Fruit fly (Drosophila melanogaster): ENCODE results near the gene CG32939.
A peak's percentile ranks its signal among the peaks of the same experiment; 100 is the strongest.
"Not testable (repeated sequence)": the region's sequence is repeated elsewhere in the genome, so short reads cannot be mapped to it uniquely, and the experiment has no call there.

CG32939 gene

DNA sequence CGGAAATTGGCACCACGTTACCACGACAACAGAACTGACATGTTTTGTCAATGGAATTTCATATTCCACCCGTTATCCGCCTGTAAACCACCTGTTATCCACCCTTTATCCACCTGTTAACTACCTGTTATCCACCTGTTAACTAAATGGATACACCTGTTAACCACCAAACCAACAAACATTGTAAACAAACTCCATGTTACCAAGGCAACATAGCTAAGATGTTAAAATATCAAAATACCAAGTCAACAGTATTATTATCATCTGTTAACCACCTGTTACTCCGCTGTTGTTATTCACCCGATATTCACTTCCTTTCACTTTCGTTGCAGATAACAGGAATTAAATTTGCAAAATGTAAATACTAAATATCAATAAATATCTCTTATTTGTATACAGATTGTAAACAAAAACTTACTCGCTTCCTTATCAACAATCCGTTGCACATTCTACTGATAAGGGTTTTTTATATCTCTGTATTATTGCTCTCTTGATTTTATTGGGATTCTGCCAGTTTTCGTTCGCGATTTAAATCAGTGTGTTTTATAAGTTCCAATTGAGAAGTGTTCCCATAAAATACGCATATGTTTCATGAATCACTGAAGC is 17.8 kb upstream of the CG32939 start, which contains the start of gene Nepl12:
TSS of gene Nepl12 (plus strand) at position 556 of the 606 bp plus-strand sequence.
- TF ChIP-seq tj (GFP tag; optimal IDR thresholded peaks at IDR 0.05): no peak
- TF ChIP-seq CG7045 (GFP tag; optimal IDR thresholded peaks at IDR 0.05): no peak
- peak; percentile 3 for TF ChIP-seq ovo (GFP tag; optimal IDR thresholded peaks at IDR 0.05)
- TF ChIP-seq CG12768 (GFP tag; optimal IDR thresholded peaks at IDR 0.05): peak; percentile 63
- TF ChIP-seq pad (GFP tag; optimal IDR thresholded peaks at IDR 0.05): peak; percentile 7
- no peak for TF ChIP-seq kay (GFP tag; ENCODE audit: borderline replicate concordance)
- TF ChIP-seq Mnt (GFP tag; optimal IDR thresholded peaks at IDR 0.05): peak; percentile 5
- peak; percentile 80 for TF ChIP-seq cic (GFP tag; optimal IDR thresholded peaks at IDR 0.05)

DNA sequence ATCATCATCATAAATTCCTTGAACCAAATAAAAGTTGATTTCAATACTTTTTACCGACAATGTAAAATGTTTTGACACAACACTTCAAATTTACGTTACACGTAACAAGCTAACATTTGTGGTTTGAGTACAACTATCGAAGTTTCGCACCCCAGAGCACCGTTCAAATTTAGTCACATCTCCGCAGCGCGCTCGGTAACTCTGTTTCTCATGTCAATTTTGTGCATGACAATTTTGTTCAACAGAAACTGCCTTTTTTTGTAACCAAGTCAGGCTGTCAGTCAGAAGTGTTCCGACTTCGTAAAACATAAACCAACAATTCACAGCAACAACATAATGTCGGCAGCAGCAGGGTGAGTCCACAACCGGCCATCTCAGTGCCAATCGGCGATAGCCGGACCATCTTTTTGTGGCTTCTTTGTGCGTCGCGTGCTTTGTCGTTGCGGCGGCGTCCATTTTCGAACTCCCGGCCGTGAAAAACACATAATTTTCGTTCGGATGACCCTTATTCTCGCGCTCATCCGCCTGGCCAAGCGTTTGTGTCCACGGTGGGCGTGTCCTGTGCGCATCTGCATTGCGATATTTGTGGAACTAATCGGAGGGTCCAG is 15.0 kb upstream of the CG32939 start, which contains the start of gene p23:
TSS of gene p23 (plus strand) at position 194 of the 608 bp plus-strand sequence.
- TF ChIP-seq Clk (GFP tag; optimal IDR thresholded peaks at IDR 0.05): no peak
- TF ChIP-seq tj (GFP tag; optimal IDR thresholded peaks at IDR 0.05): no peak
- no peak for TF ChIP-seq CG7045 (GFP tag; optimal IDR thresholded peaks at IDR 0.05)
- no peak for TF ChIP-seq kay (GFP tag; ENCODE audit: borderline replicate concordance)
- TF ChIP-seq CG7101 (tag; optimal IDR thresholded peaks at IDR 0.05): peak; percentile 12
- TF ChIP-seq CG11617 (GFP tag; optimal IDR thresholded peaks at IDR 0.05): no peak
- TF ChIP-seq CG5204 (GFP tag; optimal IDR thresholded peaks at IDR 0.05): no peak
- TF ChIP-seq pad (GFP tag; optimal IDR thresholded peaks at IDR 0.05): peak; percentile 4
- peak; percentile 18 for TF ChIP-seq ovo (GFP tag; optimal IDR thresholded peaks at IDR 0.05)
- TF ChIP-seq CG14711 (tag; optimal IDR thresholded peaks at IDR 0.05): peak; percentile 88
- TF ChIP-seq CG12768 (GFP tag; optimal IDR thresholded peaks at IDR 0.05): no peak
- TF ChIP-seq cic (GFP tag; optimal IDR thresholded peaks at IDR 0.05): no peak
- peak; percentile 61 for TF ChIP-seq bab1 (GFP tag; optimal IDR thresholded peaks at IDR 0.05)
- no peak for TF ChIP-seq Hr96 (GFP tag; optimal IDR thresholded peaks at IDR 0.05)
- no peak for TF ChIP-seq CG33017 (tag; optimal IDR thresholded peaks at IDR 0.05)
- peak; percentile 39 for TF ChIP-seq Mnt (GFP tag; optimal IDR thresholded peaks at IDR 0.05)
- TF ChIP-seq cnc (optimal IDR thresholded peaks at IDR 0.05): no peak
- TF ChIP-seq toe (GFP tag; optimal IDR thresholded peaks at IDR 0.05): no peak
- TF ChIP-seq Crg-1 (GFP tag; optimal IDR thresholded peaks at IDR 0.05): no peak
- TF ChIP-seq CG1620 (GFP tag; optimal IDR thresholded peaks at IDR 0.05): peak; percentile 49

DNA sequence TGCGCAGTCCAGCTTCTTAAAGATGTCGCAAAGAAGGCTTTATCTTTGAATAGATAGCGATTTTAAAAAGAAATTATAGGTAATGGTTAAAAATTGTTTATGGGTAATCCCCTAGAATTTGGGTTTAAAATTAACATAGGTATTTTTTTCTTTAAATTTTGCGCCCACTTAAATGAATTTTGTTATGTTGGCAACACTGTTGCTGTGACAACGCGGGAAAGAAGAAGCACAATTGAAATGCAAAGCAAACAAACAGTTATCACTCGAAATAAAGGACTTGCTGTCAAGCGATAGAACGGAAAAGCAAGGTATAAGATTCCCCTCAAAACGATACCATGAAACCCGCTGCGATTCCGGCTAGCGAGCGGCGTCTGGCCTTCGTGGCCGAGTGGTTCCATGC is 13.1 kb upstream of the CG32939 start, which contains the start of gene nmdyn-D7:
TSS of gene nmdyn-D7 (plus strand) at position 194 of the 400 bp plus-strand sequence.
- TF ChIP-seq bab1 (GFP tag; optimal IDR thresholded peaks at IDR 0.05): no peak
- TF ChIP-seq CG14711 (tag; optimal IDR thresholded peaks at IDR 0.05): peak; percentile 89

DNA sequence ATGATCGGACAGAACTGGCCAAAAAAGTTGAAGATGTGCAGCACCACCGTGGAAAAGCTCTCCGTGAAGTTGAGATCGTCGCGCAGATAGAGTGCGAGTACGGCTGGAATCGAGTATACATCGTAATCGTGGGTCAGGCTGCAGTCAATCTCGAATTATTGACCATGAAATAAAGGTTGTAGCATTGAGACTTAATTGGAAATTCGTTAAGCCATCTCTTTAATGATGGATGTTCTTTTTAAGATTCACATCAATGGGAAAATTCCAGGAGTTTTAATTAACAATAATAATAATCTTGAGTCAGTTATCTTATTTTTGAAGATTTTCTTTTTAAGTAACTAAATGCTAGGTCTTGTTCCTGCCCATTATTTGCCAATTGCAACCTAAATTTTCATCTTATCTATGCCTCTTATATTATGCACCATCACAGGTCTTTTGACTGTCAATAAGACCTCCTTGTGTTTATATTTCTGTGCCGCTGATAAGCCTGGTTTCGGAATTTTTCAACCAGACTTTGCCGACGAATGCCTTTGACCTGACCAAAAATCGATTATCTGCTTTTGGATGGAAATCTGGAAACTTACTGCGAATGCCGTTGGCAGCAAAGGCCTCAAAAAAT is 9.7 kb upstream of the CG32939 start:
- no peak for TF ChIP-seq CG33017 (tag; optimal IDR thresholded peaks at IDR 0.05)
- no peak for TF ChIP-seq CG14711 (tag; optimal IDR thresholded peaks at IDR 0.05)
- no peak for TF ChIP-seq toe (GFP tag; optimal IDR thresholded peaks at IDR 0.05)
- no peak for TF ChIP-seq bab1 (GFP tag; optimal IDR thresholded peaks at IDR 0.05)
- TF ChIP-seq CG7101 (tag; optimal IDR thresholded peaks at IDR 0.05): no peak

DNA sequence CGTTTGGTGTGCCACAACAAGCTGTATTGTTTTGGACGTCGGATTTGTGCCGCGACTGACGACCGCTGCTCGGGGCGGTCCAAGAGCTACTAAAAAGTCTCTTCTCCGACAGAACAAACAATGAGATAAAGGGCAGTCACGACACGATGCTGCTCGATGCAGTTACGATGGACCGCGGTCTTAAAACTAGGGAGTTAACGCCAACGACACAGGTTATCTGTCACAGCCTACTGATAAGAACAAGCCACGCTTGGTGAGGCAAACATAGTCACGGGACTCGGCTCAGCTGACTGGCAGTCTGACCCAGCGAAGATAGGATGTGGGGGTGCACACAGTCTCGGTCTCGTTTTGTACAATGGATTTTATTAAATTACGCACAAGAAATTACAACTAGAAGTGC is 8.8 kb upstream of the CG32939 start, which contains the start of gene CG9444:
TSS of gene CG9444 (minus strand) at position 140 of the 400 bp plus-strand sequence.
- TF ChIP-seq CG11617 (GFP tag; optimal IDR thresholded peaks at IDR 0.05): no peak

DNA sequence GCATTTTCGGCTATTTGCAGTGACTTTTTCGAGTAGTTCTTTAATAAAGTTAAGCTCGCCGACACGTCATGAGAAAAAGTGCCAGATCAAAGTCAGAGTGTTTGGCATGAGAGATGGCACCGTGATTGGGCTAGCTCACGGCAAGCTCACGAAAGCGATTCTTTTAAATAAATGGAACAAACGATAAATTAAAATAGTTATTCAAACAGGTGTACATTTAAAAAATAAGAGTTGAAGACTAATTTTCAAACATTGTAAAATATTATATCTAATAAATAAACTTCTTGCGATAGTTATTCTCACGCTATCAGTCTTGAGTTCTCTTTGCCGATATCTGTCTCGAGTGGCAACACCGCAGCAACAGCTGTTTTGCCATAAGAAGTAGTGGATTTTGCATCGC is 7.5 kb upstream of the CG32939 start, which contains the start of the genes eca and CG18542:
TSS of gene eca (minus strand) at position 101 of the 400 bp plus-strand sequence.
TSS of gene CG18542 (plus strand) at position 385 of the 400 bp plus-strand sequence.
- TF ChIP-seq Clk, tj, CG12768 (GFP tag; optimal IDR thresholded peaks at IDR 0.05): not testable (repeated sequence)

DNA sequence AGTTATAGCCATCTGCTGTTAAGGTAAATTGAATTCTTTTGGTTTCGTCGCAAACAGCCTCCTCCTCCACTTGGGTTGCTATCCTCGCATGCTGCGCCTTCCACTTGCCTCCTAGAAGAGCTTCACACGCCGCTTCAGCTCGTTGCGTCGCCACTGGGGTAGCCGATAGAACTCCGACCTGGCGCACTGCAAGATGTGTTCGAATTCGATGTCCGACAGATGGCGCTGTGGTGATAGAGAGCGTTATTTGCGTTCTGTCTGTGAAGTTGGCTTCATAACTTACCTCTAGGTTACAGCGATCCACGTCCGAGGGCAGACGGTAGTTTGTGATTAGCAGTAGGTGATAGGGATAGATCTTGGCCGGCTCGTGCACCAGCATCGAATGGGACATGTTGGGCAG is 2.1 kb downstream of the CG32939 start:
- TF ChIP-seq CG11617 (GFP tag; optimal IDR thresholded peaks at IDR 0.05) (no peak), cnc (optimal IDR thresholded peaks at IDR 0.05) (no peak), Crg-1 (GFP tag; optimal IDR thresholded peaks at IDR 0.05) (no peak), pad (GFP tag; optimal IDR thresholded peaks at IDR 0.05) (no peak), CG14711 (tag; optimal IDR thresholded peaks at IDR 0.05) (no peak), CG5204 (GFP tag; optimal IDR thresholded peaks at IDR 0.05) (no peak), Mnt (GFP tag; optimal IDR thresholded peaks at IDR 0.05) (no peak)

Measured in whole organism, adult.